In the genomic region with DNA sequence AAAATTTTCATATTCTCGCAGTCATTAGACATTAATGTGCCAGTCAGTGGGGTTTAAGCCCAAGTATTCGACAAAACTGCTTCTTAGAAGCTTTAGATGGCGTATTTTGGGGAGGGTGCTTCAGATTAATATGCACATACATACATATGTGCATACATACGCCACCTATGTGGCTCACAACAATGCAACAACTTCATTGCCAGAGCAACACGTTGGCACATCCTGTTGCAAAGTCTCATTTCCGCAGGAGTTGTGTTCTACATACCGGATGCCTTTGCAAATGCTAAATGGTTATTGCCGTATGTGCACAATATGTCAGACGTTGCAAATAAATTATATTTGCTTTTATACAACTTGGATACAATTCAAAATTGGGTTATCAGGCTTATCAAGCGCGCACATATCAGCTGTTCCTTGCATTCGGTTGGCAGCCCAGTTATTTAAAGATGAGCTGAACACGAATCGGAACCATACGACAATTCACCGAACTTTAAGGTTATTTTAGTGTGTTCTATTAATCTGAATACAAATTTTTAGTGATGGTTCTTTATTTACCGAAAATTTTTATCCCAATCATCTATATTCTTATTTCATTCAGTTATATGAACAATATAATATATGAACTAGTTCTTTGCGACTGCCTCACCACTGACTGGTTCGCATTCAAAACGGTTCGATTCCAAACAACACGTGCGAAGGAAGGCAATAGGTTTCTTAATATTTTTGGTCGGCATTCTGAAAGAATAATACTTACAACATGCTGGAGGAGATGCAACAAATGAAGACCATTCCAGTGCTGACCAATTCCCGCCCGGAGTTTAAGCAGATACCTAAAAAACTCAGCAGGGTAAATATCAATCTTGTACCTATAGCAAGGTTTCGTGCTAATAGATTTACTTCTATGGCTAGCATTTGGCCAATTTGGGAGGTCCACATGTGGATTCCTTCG, we compare ENCODE assay signal across 5 fruit fly cellular contexts.
A peak's percentile ranks its signal among the peaks of the same experiment; 100 is the strongest.
TF ChIP-seq lines count a peak whose summit lies in the region.

A gene (plus strand): TSS at position 659 of the 949 bp plus-strand sequence.

- TF ChIP-seq CTCF in S2 (optimal IDR thresholded peaks at IDR 0.05; lab: Kevin White, UChicago) = peak; percentile 77 to 85
- TF ChIP-seq CTCF in whole organism, embryonic (GFP tag; optimal IDR thresholded peaks at IDR 0.05; lab: Kevin White, UChicago) = peak; percentile 90

TF ChIP-seq in whole organism, adult, 20 proteins besides CTCF, POLR2A, EP300 and RAD21:
- TF ChIP-seq CG7101 (tag; optimal IDR thresholded peaks at IDR 0.05; lab: Kevin White, UChicago) (no peak), cnc (optimal IDR thresholded peaks at IDR 0.05; lab: Kevin White, UChicago) (no peak), toe (GFP tag; optimal IDR thresholded peaks at IDR 0.05; lab: Kevin White, UChicago) (no peak), Mnt (GFP tag; optimal IDR thresholded peaks at IDR 0.05; lab: Kevin White, UChicago) (peak; percentile 96), CG11617 (GFP tag; optimal IDR thresholded peaks at IDR 0.05; lab: Kevin White, UChicago) (peak; percentile 33), bab1 (GFP tag; optimal IDR thresholded peaks at IDR 0.05; lab: Kevin White, UChicago) (peak; percentile 51), CG5204 (GFP tag; optimal IDR thresholded peaks at IDR 0.05; lab: Kevin White, UChicago) (peak; percentile 28), CG12768 (GFP tag; optimal IDR thresholded peaks at IDR 0.05; lab: Kevin White, UChicago) (no peak), tj (GFP tag; optimal IDR thresholded peaks at IDR 0.05; lab: Kevin White, UChicago) (no peak), CG14711 (tag; optimal IDR thresholded peaks at IDR 0.05; lab: Kevin White, UChicago) (peak; percentile 29), Hr96 (GFP tag; optimal IDR thresholded peaks at IDR 0.05; lab: Kevin White, UChicago) (no peak), cic (GFP tag; optimal IDR thresholded peaks at IDR 0.05; lab: Kevin White, UChicago) (no peak), ovo (GFP tag; optimal IDR thresholded peaks at IDR 0.05; lab: Kevin White, UChicago) (no peak), kay (GFP tag; lab: Kevin White, UChicago; ENCODE audit: borderline replicate concordance) (no peak), pad (GFP tag; optimal IDR thresholded peaks at IDR 0.05; lab: Kevin White, UChicago) (no peak), Crg-1 (GFP tag; optimal IDR thresholded peaks at IDR 0.05; lab: Kevin White, UChicago) (no peak), CG33017 (tag; optimal IDR thresholded peaks at IDR 0.05; lab: Kevin White, UChicago) (no peak), CG7045 (GFP tag; optimal IDR thresholded peaks at IDR 0.05; lab: Kevin White, UChicago) (no peak)

TF ChIP-seq in whole organism, embryonic, 481 proteins besides CTCF, POLR2A, EP300 and RAD21 (continues in another document):
- peak; percentile 41 for TF ChIP-seq Fer1 (GFP tag; optimal IDR thresholded peaks at IDR 0.05; lab: Kevin White, UChicago)
- TF ChIP-seq CG15601 (tag; optimal IDR thresholded peaks at IDR 0.05; lab: Kevin White, UChicago) = peak; percentile 41
- peak; percentile 39 for TF ChIP-seq CG2120 (GFP tag; optimal IDR thresholded peaks at IDR 0.05; lab: Kevin White, UChicago)
- peak; percentile 69 for TF ChIP-seq Scr (GFP tag; IDR thresholded peaks at IDR 0.05; lab: Robert Waterston, UW; ENCODE audit: partially characterized antibody)
- no peak for TF ChIP-seq mam (GFP tag; optimal IDR thresholded peaks at IDR 0.05; lab: Kevin White, UChicago)
- TF ChIP-seq stwl (tag; optimal IDR thresholded peaks at IDR 0.05; lab: Kevin White, UChicago) = peak; percentile 27
- TF ChIP-seq dm (GFP tag; optimal IDR thresholded peaks at IDR 0.05; lab: Kevin White, UChicago) = peak; percentile 86
- peak; percentile 9 for TF ChIP-seq Hr3 (GFP tag; optimal IDR thresholded peaks at IDR 0.05; lab: Kevin White, UChicago)
- peak; percentile 85 to 98 for TF ChIP-seq crp (GFP tag; optimal IDR thresholded peaks at IDR 0.05; lab: Kevin White, UChicago)
- peak; percentile 62 for TF ChIP-seq CG2116 (GFP tag; optimal IDR thresholded peaks at IDR 0.05; lab: Kevin White, UChicago)
- peak; percentile 33 for TF ChIP-seq Myb (GFP tag; optimal IDR thresholded peaks at IDR 0.05; lab: Kevin White, UChicago)
- peak; percentile 91 for TF ChIP-seq cwo (GFP tag; optimal IDR thresholded peaks at IDR 0.05; lab: Kevin White, UChicago)
- TF ChIP-seq shn (GFP tag; optimal IDR thresholded peaks at IDR 0.05; lab: Kevin White, UChicago) = no peak
- peak; percentile 34 for TF ChIP-seq kni (GFP tag; optimal IDR thresholded peaks at IDR 0.05; lab: Kevin White, UChicago)
- peak; percentile 62; the same call in 1 of the 2 replicates for TF ChIP-seq CG3847 (GFP tag; IDR thresholded peaks at IDR 0.05; lab: Robert Waterston, UW)
- no peak for TF ChIP-seq Hr51 (GFP tag; optimal IDR thresholded peaks at IDR 0.05; lab: Kevin White, UChicago)
- TF ChIP-seq trem (tag; optimal IDR thresholded peaks at IDR 0.05; lab: Kevin White, UChicago) = peak; percentile 100
- TF ChIP-seq sens (GFP tag; lab: Kevin White, UChicago) = peak; percentile 80
- TF ChIP-seq lilli (GFP tag; optimal IDR thresholded peaks at IDR 0.05; lab: Kevin White, UChicago) = peak; percentile 16
- TF ChIP-seq CG12659 (GFP tag; optimal IDR thresholded peaks at IDR 0.05; lab: Kevin White, UChicago) = peak; percentile 42
- peak; percentile 53 for TF ChIP-seq YL-1 (GFP tag; optimal IDR thresholded peaks at IDR 0.05; lab: Kevin White, UChicago)

TF ChIP-seq in whole organism, prepupa, 60 proteins besides CTCF, POLR2A, EP300 and RAD21:
- TF ChIP-seq Hr39 (GFP tag; optimal IDR thresholded peaks at IDR 0.05; lab: Kevin White, UChicago) = no peak
- no peak for TF ChIP-seq CG6276 (GFP tag; optimal IDR thresholded peaks at IDR 0.05; lab: Kevin White, UChicago)
- no peak for TF ChIP-seq cyc (GFP tag; optimal IDR thresholded peaks at IDR 0.05; lab: Kevin White, UChicago)
- no peak for TF ChIP-seq CG6792 (GFP tag; optimal IDR thresholded peaks at IDR 0.05; lab: Kevin White, UChicago)
- TF ChIP-seq CG10631 (GFP tag; optimal IDR thresholded peaks at IDR 0.05; lab: Kevin White, UChicago) = no peak
- no peak for TF ChIP-seq CG3919 (GFP tag; optimal IDR thresholded peaks at IDR 0.05; lab: Kevin White, UChicago)
- TF ChIP-seq CG1621 (tag; optimal IDR thresholded peaks at IDR 0.05; lab: Kevin White, UChicago) = no peak
- TF ChIP-seq CG6163 (GFP tag; IDR thresholded peaks at IDR 0.05; lab: Robert Waterston, UW) = peak; percentile 33; the same call in 1 of the 3 replicates
- TF ChIP-seq Blimp-1 (GFP tag; optimal IDR thresholded peaks at IDR 0.05; lab: Kevin White, UChicago) = no peak
- TF ChIP-seq Ets21C (GFP tag; optimal IDR thresholded peaks at IDR 0.05; lab: Kevin White, UChicago) = no peak
- TF ChIP-seq svp (GFP tag; lab: Kevin White, UChicago) = no peak
- TF ChIP-seq fkh (GFP tag; optimal IDR thresholded peaks at IDR 0.05; lab: Kevin White, UChicago) = no peak
- no peak for TF ChIP-seq CG32006 (GFP tag; optimal IDR thresholded peaks at IDR 0.05; lab: Kevin White, UChicago)
- no peak for TF ChIP-seq vri (GFP tag; optimal IDR thresholded peaks at IDR 0.05; lab: Kevin White, UChicago)
- TF ChIP-seq Eip78C (GFP tag; lab: Kevin White, UChicago) = no peak
- peak; percentile 36 for TF ChIP-seq esn (GFP tag; optimal IDR thresholded peaks at IDR 0.05; lab: Kevin White, UChicago)
- TF ChIP-seq dac (GFP tag; optimal IDR thresholded peaks at IDR 0.05; lab: Kevin White, UChicago) = no peak
- no peak for TF ChIP-seq fd85E (GFP tag; optimal IDR thresholded peaks at IDR 0.05; lab: Kevin White, UChicago)
- TF ChIP-seq pdm3 (GFP tag; optimal IDR thresholded peaks at IDR 0.05; lab: Kevin White, UChicago) = no peak
- TF ChIP-seq Smox (GFP tag; optimal IDR thresholded peaks at IDR 0.05; lab: Kevin White, UChicago) = no peak
- no peak for TF ChIP-seq CG6808 (GFP tag; optimal IDR thresholded peaks at IDR 0.05; lab: Kevin White, UChicago)
- TF ChIP-seq lz (GFP tag; optimal IDR thresholded peaks at IDR 0.05; lab: Kevin White, UChicago) = peak; percentile 13

TF ChIP-seq in whole organism, wandering third instar larva, 38 proteins besides CTCF, POLR2A, EP300 and RAD21:
- TF ChIP-seq woc (GFP tag; optimal IDR thresholded peaks at IDR 0.05; lab: Kevin White, UChicago) = peak; percentile 70
- TF ChIP-seq CG9705 (GFP tag; optimal IDR thresholded peaks at IDR 0.05; lab: Kevin White, UChicago) = peak; percentile 18
- TF ChIP-seq Myc (optimal IDR thresholded peaks at IDR 0.05; lab: Kevin White, UChicago) = peak; percentile 74
- TF ChIP-seq Hnf4 (GFP tag; optimal IDR thresholded peaks at IDR 0.05; lab: Kevin White, UChicago) = no peak
- TF ChIP-seq CG32264 (GFP tag; optimal IDR thresholded peaks at IDR 0.05; lab: Kevin White, UChicago) = no peak
